Fruit fly (Drosophila melanogaster): Measurements from ENCODE around the gene CG7290.

Gene CG7290

DNA sequence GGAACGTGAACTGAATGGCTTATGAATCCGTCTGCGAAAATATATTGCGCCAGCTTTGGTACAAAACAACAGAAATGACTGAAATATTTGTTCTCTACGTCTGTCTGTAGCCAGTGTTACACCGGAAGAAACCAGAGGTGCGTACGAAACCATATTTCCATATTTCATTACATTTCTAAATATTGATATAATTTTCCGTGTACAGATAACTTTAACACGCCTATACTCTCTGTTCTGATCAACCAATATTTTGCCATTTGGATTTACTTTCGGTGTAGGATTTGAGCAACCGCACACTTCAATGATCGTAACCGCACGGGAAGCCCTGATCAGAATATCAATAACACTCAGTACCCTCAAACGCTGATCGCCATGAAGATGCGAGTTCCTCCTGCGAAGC lies 11.1 kb downstream of the CG7290 start (continued):
- TF ChIP-seq CG9727 (GFP tag; optimal IDR thresholded peaks at IDR 0.05) (peak; percentile 27), CG1024 (GFP tag; IDR thresholded peaks at IDR 0.05) (no peak), HLH54F (GFP tag; optimal IDR thresholded peaks at IDR 0.05) (peak; percentile 29), chif (GFP tag; optimal IDR thresholded peaks at IDR 0.05) (peak; percentile 13 to 16), CG14667 (GFP tag; IDR thresholded peaks at IDR 0.05) (0 out of 2 replicates have a peak, but pooled peaks have one; percentile 22), Chrac-16 (GFP tag; optimal IDR thresholded peaks at IDR 0.05) (peak; percentile 30), CG11560 (tag; IDR thresholded peaks at IDR 0.05) (no peak), Abd-B (GFP tag; optimal IDR thresholded peaks at IDR 0.05) (peak; percentile 36), ttk (GFP tag; IDR thresholded peaks at IDR 0.05) (peak; percentile 47), org-1 (GFP tag; optimal IDR thresholded peaks at IDR 0.05) (peak; percentile 6), Hr51 (GFP tag; optimal IDR thresholded peaks at IDR 0.05) (peak; percentile 2 to 20), CG6813 (GFP tag; optimal IDR thresholded peaks at IDR 0.05) (peak; percentile 32), Aef1 (GFP tag; IDR thresholded peaks at IDR 0.05) (peak; percentile 14; the same call in 1 of the 3 replicates), Neu2 (GFP tag; optimal IDR thresholded peaks at IDR 0.05; ENCODE audit: borderline replicate concordance) (no peak), sisA (GFP tag; IDR thresholded peaks at IDR 0.05) (0 out of 2 replicates have a peak, but pooled peaks have one; percentile 9), dmrt99B (tag; optimal IDR thresholded peaks at IDR 0.05) (peak; percentile 15), Fer3 (tag; optimal IDR thresholded peaks at IDR 0.05) (peak; percentile 48), CG17568 (GFP tag; optimal IDR thresholded peaks at IDR 0.05) (no peak), Sox102F (GFP tag; optimal IDR thresholded peaks at IDR 0.05) (peak; percentile 24), jumu (GFP tag; optimal IDR thresholded peaks at IDR 0.05) (peak; percentile 21), CG13123 (GFP tag; optimal IDR thresholded peaks at IDR 0.05) (no peak), fd96Cb (tag; optimal IDR thresholded peaks at IDR 0.05) (peak; percentile 29), Dbx (GFP tag; IDR thresholded peaks at IDR 0.05) (peak; percentile 46; the same call in 1 of the 3 replicates), zfh1 (GFP tag; IDR thresholded peaks at IDR 0.05) (peak; percentile 49; the same call in 1 of the 3 replicates), croc (GFP tag; conservative IDR thresholded peaks at IDR 0.05) (no peak), h (optimal IDR thresholded peaks at IDR 0.05) (no peak), CG17829 (tag; optimal IDR thresholded peaks at IDR 0.05) (peak; percentile 3), lbe (GFP tag; optimal IDR thresholded peaks at IDR 0.05) (peak; percentile 48), Atf6 (GFP tag; IDR thresholded peaks at IDR 0.05) (peak; percentile 45; the same call in 1 of the 2 replicates), Opbp (GFP tag; IDR thresholded peaks at IDR 0.05; ENCODE audit: partially characterized antibody) (no peak), CG4820 (GFP tag; optimal IDR thresholded peaks at IDR 0.05) (peak; percentile 8), pita (GFP tag; optimal IDR thresholded peaks at IDR 0.05) (no peak), ranshi (GFP tag; IDR thresholded peaks at IDR 0.05) (peak; percentile 54; the same call in 1 of the 2 replicates), CG12219 (GFP tag; optimal IDR thresholded peaks at IDR 0.05) (peak; percentile 33), Med (GFP tag) (peak; percentile 90), Mrtf (GFP tag; IDR thresholded peaks at IDR 0.05) (peak; percentile 62; the same call in 2 of the 3 replicates), pnt (GFP tag; optimal IDR thresholded peaks at IDR 0.05) (peak; percentile 21), NFAT (GFP tag; IDR thresholded peaks at IDR 0.05) (0 out of 2 replicates have a peak, but pooled peaks have one; percentile 8), CG12391 (tag; optimal IDR thresholded peaks at IDR 0.05) (peak; percentile 32), Ptx1 (GFP tag; IDR thresholded peaks at IDR 0.05) (peak; percentile 43; the same call in 1 of the 2 replicates), Trl (optimal IDR thresholded peaks at IDR 0.05) (no peak), Trl (GFP tag; optimal IDR thresholded peaks at IDR 0.05) (peak; percentile 33), Antp (GFP tag; optimal IDR thresholded peaks at IDR 0.05) (peak; percentile 27), repo (GFP tag; optimal IDR thresholded peaks at IDR 0.05) (no peak), cwo (GFP tag; optimal IDR thresholded peaks at IDR 0.05) (peak; percentile 37), slp2 (GFP tag; optimal IDR thresholded peaks at IDR 0.05) (peak; percentile 17), CG32532 (GFP tag; IDR thresholded peaks at IDR 0.05) (peak; percentile 59), CG4730 (GFP tag; IDR thresholded peaks at IDR 0.05) (peak; percentile 45; the same call in 1 of the 2 replicates), CG8924 (tag; optimal IDR thresholded peaks at IDR 0.05) (peak; percentile 28), CG12659 (GFP tag; optimal IDR thresholded peaks at IDR 0.05) (peak; percentile 28), CG6689 (GFP tag; IDR thresholded peaks at IDR 0.05) (peak; percentile 62; the same call in 1 of the 2 replicates)

All from whole organism, embryonic.